Worm (Caenorhabditis elegans) whole organism, mixed stage, embryonic: ENCODE measurements around the gene Y37E11AM.3.

ENCODE experiments used
- M03D4.4 ChIP-seq: sonication (generic microtip); optimal IDR thresholded peaks from 2 replicates; lab custom pipeline; 2017; ENCODE audit warnings: mild to moderate bottlenecking, missing genetic modification characterization, missing compliant biosample characterization
- bed-3 ChIP-seq: fragments of 200-800 bp; sonication (Bioruptor generic); optimal IDR thresholded peaks from 3 replicates; lab custom pipeline; 2018; ENCODE audit warnings: mild to moderate bottlenecking, missing genetic modification characterization, moderate library complexity, missing compliant biosample characterization
- blmp-1 ChIP-seq: fragments of 150-350 bp; optimal IDR thresholded peaks from 2 replicates; lab custom pipeline; 2014; ENCODE audit warnings: missing biosample characterization, missing genetic modification characterization
- ceh-39 ChIP-seq: fragments of 150-350 bp; optimal IDR thresholded peaks from 2 replicates; lab custom pipeline; 2014; ENCODE audit warnings: missing biosample characterization, missing genetic modification characterization
- ceh-43 ChIP-seq: fragments of 200-800 bp; sonication (Bioruptor generic); optimal IDR thresholded peaks from 2 replicates; lab custom pipeline; 2018; ENCODE audit warnings: mild to moderate bottlenecking, missing genetic modification characterization, moderate library complexity, missing compliant biosample characterization
- ceh-83 ChIP-seq: fragments of 200-800 bp; sonication (Bioruptor generic); optimal IDR thresholded peaks from 2 replicates; lab custom pipeline; 2018; ENCODE audit warnings: mild to moderate bottlenecking, missing genetic modification characterization, missing compliant biosample characterization
- ces-1 ChIP-seq: fragments of 150-350 bp; optimal IDR thresholded peaks from 2 replicates; lab custom pipeline; 2014; ENCODE audit warnings: missing biosample characterization, missing genetic modification reagents, missing genetic modification characterization
- cnd-1 ChIP-seq: fragments of 200-800 bp; sonication (Bioruptor generic); optimal IDR thresholded peaks from 2 replicates; lab custom pipeline; 2018; ENCODE audit warnings: mild to moderate bottlenecking, missing genetic modification characterization, missing compliant biosample characterization
- drap-1 ChIP-seq: fragments of 200-800 bp; sonication (Bioruptor generic); optimal IDR thresholded peaks from 3 replicates; lab custom pipeline; 2018; ENCODE audit warnings: mild to moderate bottlenecking, missing genetic modification characterization, missing compliant biosample characterization
- elt-1 ChIP-seq: sonication (generic microtip); optimal IDR thresholded peaks from 2 replicates; lab custom pipeline; 2017; ENCODE audit warnings: missing genetic modification characterization, mild to moderate bottlenecking, missing compliant biosample characterization, antibody characterized with exemption, moderate library complexity, borderline replicate concordance; ENCODE audit not compliant: insufficient read depth
- elt-3 ChIP-seq: fragments of 150-350 bp; optimal IDR thresholded peaks from 2 replicates; lab custom pipeline; 2014; ENCODE audit warnings: missing biosample characterization, missing genetic modification characterization
- flh-1 ChIP-seq: fragments of 200-800 bp; sonication (Bioruptor generic); optimal IDR thresholded peaks from 2 replicates; lab custom pipeline; 2018; ENCODE audit warnings: mild to moderate bottlenecking, missing genetic modification characterization, moderate library complexity, missing compliant biosample characterization
- ham-2 ChIP-seq: fragments of 200-800 bp; sonication (Bioruptor generic); optimal IDR thresholded peaks from 2 replicates; lab custom pipeline; 2018; ENCODE audit warnings: mild to moderate bottlenecking, missing genetic modification characterization, missing compliant biosample characterization
- hlh-1 ChIP-seq: fragments of 150-350 bp; optimal IDR thresholded peaks from 2 replicates; lab custom pipeline; 2014; ENCODE audit warnings: missing biosample characterization, missing genetic modification reagents, missing genetic modification characterization
- lin-13 ChIP-seq: fragments of 150-350 bp; optimal IDR thresholded peaks from 2 replicates; lab custom pipeline; 2014; ENCODE audit warnings: missing biosample characterization, missing genetic modification characterization
- lin-32 ChIP-seq: fragments of 200-800 bp; sonication (Bioruptor generic); optimal IDR thresholded peaks from 2 replicates; lab custom pipeline; 2018; ENCODE audit warnings: mild to moderate bottlenecking, missing genetic modification characterization, missing compliant biosample characterization
- lsy-2 ChIP-seq: fragments of 150-350 bp; optimal IDR thresholded peaks from 2 replicates; lab custom pipeline; 2014; ENCODE audit warnings: missing biosample characterization, missing genetic modification characterization
- mab-5 ChIP-seq: fragments of 150-350 bp; optimal IDR thresholded peaks from 2 replicates; lab custom pipeline; 2014; ENCODE audit warnings: missing biosample characterization, missing genetic modification characterization
- mep-1 ChIP-seq: fragments of 150-350 bp; optimal IDR thresholded peaks from 2 replicates; lab custom pipeline; 2017; ENCODE audit warnings: missing biosample characterization, missing genetic modification reagents, missing genetic modification characterization, inconsistent platforms
- mls-2 ChIP-seq: sonication (generic microtip); optimal IDR thresholded peaks from 2 replicates; lab custom pipeline; 2016; ENCODE audit warnings: mild to moderate bottlenecking, missing genetic modification characterization, moderate library complexity, missing compliant biosample characterization
- nhr-12 ChIP-seq: fragments of 150-350 bp; optimal IDR thresholded peaks from 2 replicates; lab custom pipeline; 2014; ENCODE audit warnings: missing biosample characterization, missing genetic modification characterization
- nhr-2 ChIP-seq: fragments of 150-350 bp; optimal IDR thresholded peaks from 2 replicates; lab custom pipeline; 2014; ENCODE audit warnings: missing biosample characterization, missing genetic modification characterization
- nhr-237 ChIP-seq: fragments of 150-350 bp; optimal IDR thresholded peaks from 2 replicates; lab custom pipeline; 2014; ENCODE audit warnings: missing biosample characterization, missing genetic modification characterization
- nhr-28 ChIP-seq: fragments of 150-350 bp; optimal IDR thresholded peaks from 2 replicates; lab custom pipeline; 2014; ENCODE audit warnings: missing biosample characterization, missing genetic modification characterization
- nhr-76 ChIP-seq: sonication (generic microtip); optimal IDR thresholded peaks from 2 replicates; lab custom pipeline; 2017; ENCODE audit warnings: missing biosample characterization, missing genetic modification characterization
- pha-4 ChIP-seq: fragments of 150-350 bp; optimal IDR thresholded peaks from 2 replicates; lab custom pipeline; 2018; ENCODE audit warnings: missing biosample characterization, missing genetic modification reagents, missing genetic modification characterization
- sem-2 ChIP-seq: fragments of 200-800 bp; sonication (Bioruptor generic); optimal IDR thresholded peaks from 2 replicates; lab custom pipeline; 2018; ENCODE audit warnings: mild to moderate bottlenecking, missing genetic modification characterization, missing compliant biosample characterization
- snpc-4 ChIP-seq: fragments of 150-350 bp; optimal IDR thresholded peaks from 2 replicates; lab custom pipeline; 2014; ENCODE audit warnings: missing biosample characterization, missing genetic modification characterization
- sptf-1 ChIP-seq: sonication (generic microtip); optimal IDR thresholded peaks from 2 replicates; lab custom pipeline; 2017; ENCODE audit warnings: mild to moderate bottlenecking, missing genetic modification characterization, moderate library complexity, missing compliant biosample characterization
- tbx-8 ChIP-seq: fragments of 200-800 bp; sonication (Bioruptor generic); optimal IDR thresholded peaks from 2 replicates; lab custom pipeline; 2018; ENCODE audit warnings: mild to moderate bottlenecking, missing genetic modification characterization, moderate library complexity, missing compliant biosample characterization
- unc-120 ChIP-seq: sonication (generic microtip); optimal IDR thresholded peaks from 2 replicates; lab custom pipeline; 2017; ENCODE audit warnings: missing genetic modification characterization, missing compliant biosample characterization; ENCODE audit not compliant: poor library complexity, severe bottlenecking
- unc-39 ChIP-seq: fragments of 150-350 bp; optimal IDR thresholded peaks from 2 replicates; lab custom pipeline; 2014; ENCODE audit warnings: missing biosample characterization, missing genetic modification characterization
- unc-62 ChIP-seq: fragments of 150-350 bp; optimal IDR thresholded peaks from 2 replicates; lab custom pipeline; 2014; ENCODE audit warnings: missing biosample characterization, missing genetic modification reagents, missing genetic modification characterization
- zip-8 ChIP-seq: fragments of 150-350 bp; optimal IDR thresholded peaks from 2 replicates; lab custom pipeline; 2014; ENCODE audit warnings: missing biosample characterization, missing genetic modification characterization
- ztf-11 ChIP-seq: fragments of 150-350 bp; optimal IDR thresholded peaks from 2 replicates; lab custom pipeline; 2014; ENCODE audit warnings: missing biosample characterization, missing genetic modification characterization

Y37E11AM.3 gene

DNA sequence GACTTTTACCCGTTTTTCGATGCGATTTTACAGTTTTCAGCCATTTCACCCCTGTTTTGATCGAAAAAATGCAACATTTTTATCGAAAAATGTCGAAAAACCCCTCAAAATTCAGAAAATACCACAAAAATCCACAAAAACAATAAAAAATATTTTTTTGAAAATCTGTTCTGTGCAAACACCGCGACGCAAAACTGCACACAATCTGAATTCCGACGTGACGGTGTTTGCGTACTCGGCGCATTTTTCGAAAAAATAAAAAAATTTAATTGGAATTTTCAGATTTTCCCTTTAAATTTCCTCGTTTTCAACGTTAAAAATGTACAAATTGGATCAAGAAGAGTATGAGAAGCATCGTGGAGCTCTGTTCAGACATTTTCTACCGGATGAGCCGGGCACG is 6.9 kb upstream of the Y37E11AM.3 start, which contains the start of gene smgl-2:
Gene smgl-2, plus strand, starts transcription at position 320 of the 400 bp plus-strand sequence.
- no peak for TF ChIP-seq unc-120 (tag; lab: Kevin White, UChicago)
- no peak for TF ChIP-seq M03D4.4 (tag; lab: Kevin White, UChicago)
- TF ChIP-seq elt-1, result no peak
- peak; percentile 23 for TF ChIP-seq pha-4 (tag; lab: Kevin White, UChicago)
- no peak for TF ChIP-seq mab-5
- peak; percentile 11 for TF ChIP-seq nhr-2
- no peak for TF ChIP-seq ztf-11
- TF ChIP-seq ceh-83 (GFP tag; lab: Kevin White, UChicago), result no peak
- no peak for TF ChIP-seq nhr-28 (tag; lab: Kevin White, UChicago)
- TF ChIP-seq ham-2 (GFP tag; lab: Kevin White, UChicago), result no peak
- peak; percentile 28 for TF ChIP-seq lin-13
- TF ChIP-seq blmp-1 (tag; lab: Kevin White, UChicago), result no peak
- peak; percentile 71 for TF ChIP-seq lsy-2 (tag; lab: Kevin White, UChicago)
- TF ChIP-seq nhr-237, result peak; percentile 44
- no peak for TF ChIP-seq elt-3 (tag; lab: Kevin White, UChicago)
- peak; percentile 62 for TF ChIP-seq ces-1 (GFP tag; lab: Kevin White, UChicago)
- peak; percentile 81 for TF ChIP-seq mep-1 (tag; lab: Kevin White, UChicago)
- TF ChIP-seq drap-1 (GFP tag; lab: Kevin White, UChicago), result no peak
- no peak for TF ChIP-seq mls-2 (tag; lab: Kevin White, UChicago)
- TF ChIP-seq lin-32, result no peak
- TF ChIP-seq nhr-12 (tag; lab: Kevin White, UChicago), result no peak
- no peak for TF ChIP-seq sptf-1 (tag; lab: Kevin White, UChicago)
- no peak for TF ChIP-seq nhr-76
- TF ChIP-seq ceh-43, result no peak
- TF ChIP-seq zip-8 (tag; lab: Kevin White, UChicago), result no peak

DNA sequence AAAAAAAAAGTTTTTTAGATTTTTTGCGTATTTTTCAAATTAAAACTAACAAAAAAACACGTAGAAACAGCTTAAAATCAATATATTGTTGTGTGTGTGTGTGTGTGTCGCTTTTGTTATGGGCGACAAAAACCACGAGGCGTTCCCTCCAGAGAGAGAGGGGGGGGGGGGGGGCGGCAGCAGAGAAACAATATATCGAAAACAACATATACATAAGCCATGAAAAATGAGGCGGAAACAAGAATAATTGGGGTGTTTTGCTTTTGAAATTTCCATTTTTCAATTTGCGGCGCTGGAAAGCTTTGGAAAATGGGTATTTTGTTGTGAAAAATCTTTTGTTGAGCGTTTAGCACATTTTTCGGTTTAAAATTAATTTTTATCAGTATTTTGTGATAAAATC is 6.4 kb upstream of the Y37E11AM.3 start, which contains the start of gene Y37E11AM.2:
Gene Y37E11AM.2, minus strand, starts transcription at position 101 of the 400 bp plus-strand sequence.
- no peak for TF ChIP-seq flh-1 (GFP tag; lab: Kevin White, UChicago)
- no peak for TF ChIP-seq nhr-28 (tag; lab: Kevin White, UChicago)
- TF ChIP-seq hlh-1, result no peak
- no peak for TF ChIP-seq drap-1 (GFP tag; lab: Kevin White, UChicago)
- TF ChIP-seq unc-120 (tag; lab: Kevin White, UChicago), result no peak
- TF ChIP-seq ham-2 (GFP tag; lab: Kevin White, UChicago), result no peak
- no peak for TF ChIP-seq zip-8 (tag; lab: Kevin White, UChicago)
- no peak for TF ChIP-seq nhr-12 (tag; lab: Kevin White, UChicago)
- TF ChIP-seq snpc-4 (tag; lab: Kevin White, UChicago), result no peak
- TF ChIP-seq nhr-237, result no peak
- TF ChIP-seq mab-5, result no peak
- no peak for TF ChIP-seq blmp-1 (tag; lab: Kevin White, UChicago)
- TF ChIP-seq tbx-8 (GFP tag; lab: Kevin White, UChicago), result no peak
- no peak for TF ChIP-seq nhr-76
- no peak for TF ChIP-seq mls-2 (tag; lab: Kevin White, UChicago)
- TF ChIP-seq cnd-1, result no peak

DNA sequence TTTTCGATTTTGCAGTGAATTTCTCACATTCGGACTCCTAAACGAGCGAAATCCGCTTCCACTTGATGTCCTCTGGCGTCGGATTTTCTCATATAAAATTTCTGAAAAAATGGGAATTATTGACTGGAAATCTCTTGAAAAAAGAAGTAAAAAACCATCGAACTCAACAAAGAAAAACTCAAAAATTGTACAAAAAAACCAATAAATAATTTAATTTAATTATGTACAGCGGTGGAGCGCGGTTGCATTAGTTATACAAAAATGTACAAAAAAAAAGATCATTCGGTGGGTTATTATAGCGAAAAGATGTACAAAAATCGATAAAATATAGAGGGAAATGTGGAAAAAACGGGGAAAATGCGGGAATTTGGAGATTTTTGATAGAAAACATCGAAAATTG is 3.7 kb upstream of the Y37E11AM.3 start, which contains the start of gene Y37E11AM.4:
Gene Y37E11AM.4, minus strand, starts transcription at position 101 of the 400 bp plus-strand sequence.
- TF ChIP-seq nhr-237 (no peak), nhr-2 (no peak), M03D4.4 (tag; lab: Kevin White, UChicago) (no peak), pha-4 (tag; lab: Kevin White, UChicago) (no peak), unc-62 (no peak), unc-39 (no peak), ces-1 (GFP tag; lab: Kevin White, UChicago) (no peak), flh-1 (GFP tag; lab: Kevin White, UChicago) (no peak), bed-3 (GFP tag; lab: Kevin White, UChicago) (no peak), sem-2 (no peak), ceh-39 (tag; lab: Kevin White, UChicago) (no peak), nhr-76 (no peak), mls-2 (tag; lab: Kevin White, UChicago) (no peak)

DNA sequence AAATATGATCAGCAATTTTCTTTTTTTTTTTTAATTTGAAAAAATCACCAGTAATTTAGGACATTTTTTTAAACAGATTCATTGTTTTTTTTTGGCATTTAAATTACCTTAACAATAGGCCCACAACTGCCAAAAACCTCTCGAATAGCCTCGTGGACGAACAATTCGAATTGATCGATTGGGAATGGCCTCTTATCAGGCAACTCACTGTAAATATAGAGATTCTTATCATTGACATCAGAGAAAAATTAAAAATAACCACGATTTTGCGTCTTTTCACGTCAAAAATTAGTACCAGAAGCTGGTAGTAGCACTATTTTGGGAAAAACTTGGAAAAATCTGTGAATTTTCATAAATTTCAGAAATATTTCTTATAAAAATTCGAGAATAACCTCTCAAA is 3.0 kb upstream of the Y37E11AM.3 start:
- TF ChIP-seq unc-62 (no peak), mls-2 (tag; lab: Kevin White, UChicago) (no peak), M03D4.4 (tag; lab: Kevin White, UChicago) (no peak), bed-3 (GFP tag; lab: Kevin White, UChicago) (no peak), hlh-1 (no peak), tbx-8 (GFP tag; lab: Kevin White, UChicago) (no peak), ces-1 (GFP tag; lab: Kevin White, UChicago) (no peak), elt-3 (tag; lab: Kevin White, UChicago) (no peak), lin-13 (no peak), nhr-76 (no peak), pha-4 (tag; lab: Kevin White, UChicago) (no peak), sem-2 (no peak), lsy-2 (tag; lab: Kevin White, UChicago) (no peak), snpc-4 (tag; lab: Kevin White, UChicago) (no peak), nhr-237 (no peak), flh-1 (GFP tag; lab: Kevin White, UChicago) (no peak)
